Worm (Caenorhabditis elegans): ENCODE measurements around the gene Y38E10A.35.

ce11 chrII:12608653-12609052 is 36.0 kb upstream of the Y38E10A.35 start, which contains the start of gene Y38E10A.9:
- TF ChIP-seq dao-5 (tag; optimal IDR thresholded peaks at IDR 0.05) = no peak
- no peak for TF ChIP-seq W03F9.2 (tag; optimal IDR thresholded peaks at IDR 0.05)

All from whole organism, L4/young adult.